Fruit fly (Drosophila melanogaster) whole organism, embryonic: ENCODE measurements around the gene CSN6.

Experiments
- Bdp1 ChIP-seq: fragments of 200-800 bp; sonication (Bioruptor generic); optimal IDR thresholded peaks from 3 replicates; lab custom pipeline; 2016; ENCODE audit warnings: missing biosample characterization, missing genetic modification characterization
- C15 ChIP-seq: fragments of 200-800 bp; sonication (Bioruptor generic); IDR thresholded peaks from 3 replicates; pipeline ENCODE4 v1.3.6; 2022; ENCODE audit warnings: missing biosample characterization, missing genetic modification characterization
- CG10274 ChIP-seq: fragments of 200-800 bp; sonication (Bioruptor generic); optimal IDR thresholded peaks from 3 replicates; lab custom pipeline; 2017; ENCODE audit warnings: missing biosample characterization, mild to moderate bottlenecking, missing genetic modification characterization
- CG10979 ChIP-seq: fragments of 200-800 bp; sonication (Bioruptor generic); optimal IDR thresholded peaks from 2 replicates; lab custom pipeline; 2018; ENCODE audit warnings: missing biosample characterization, mild to moderate bottlenecking, missing genetic modification characterization, moderate library complexity
- CG11696 ChIP-seq: fragments of 200-800 bp; sonication (Bioruptor generic); IDR thresholded peaks from 2 replicates; pipeline ENCODE4 v1.3.6; 2022; ENCODE audit warnings: missing biosample characterization, missing genetic modification characterization
- CG12071 ChIP-seq: fragments of 200-800 bp; sonication (Bioruptor generic); optimal IDR thresholded peaks from 3 replicates; lab custom pipeline; 2018; ENCODE audit warnings: missing biosample characterization, mild to moderate bottlenecking, missing genetic modification characterization
- CG12391 ChIP-seq: fragments of 200-800 bp; sonication (Bioruptor generic); optimal IDR thresholded peaks from 3 replicates; lab custom pipeline; 2018; ENCODE audit warnings: missing biosample characterization, mild to moderate bottlenecking, missing genetic modification characterization, moderate library complexity
- CG12659 ChIP-seq: fragments of 200-800 bp; sonication (Bioruptor generic); optimal IDR thresholded peaks from 3 replicates; lab custom pipeline; 2017; ENCODE audit warnings: mild to moderate bottlenecking, missing biosample characterization, missing genetic modification reagents, missing genetic modification characterization
- CG12769 ChIP-seq: fragments of 200-800 bp; sonication (Bioruptor generic); optimal IDR thresholded peaks from 2 replicates; lab custom pipeline; 2019; ENCODE audit warnings: missing biosample characterization, mild to moderate bottlenecking, missing genetic modification characterization, moderate library complexity
- CG12942 ChIP-seq: fragments of 200-800 bp; sonication (Bioruptor generic); optimal IDR thresholded peaks from 3 replicates; lab custom pipeline; 2016; ENCODE audit warnings: missing biosample characterization, missing genetic modification characterization
- CG14710 ChIP-seq: fragments of 200-800 bp; sonication (Bioruptor generic); optimal IDR thresholded peaks from 3 replicates; lab custom pipeline; 2019; ENCODE audit warnings: missing biosample characterization, mild to moderate bottlenecking, missing genetic modification characterization, moderate library complexity
- CG17361 ChIP-seq: fragments of 200-800 bp; sonication (Bioruptor generic); IDR thresholded peaks from 3 replicates; pipeline ENCODE4 v1.3.6; 2022; ENCODE audit warnings: missing biosample characterization, missing genetic modification characterization
- CG17612 ChIP-seq: fragments of 200-800 bp; sonication (Bioruptor generic); IDR thresholded peaks from 2 replicates; pipeline ENCODE4 v1.3.6; 2022; ENCODE audit warnings: missing biosample characterization, missing genetic modification characterization
- CG1792 ChIP-seq: fragments of 200-800 bp; sonication (Bioruptor generic); optimal IDR thresholded peaks from 2 replicates; lab custom pipeline; 2016; ENCODE audit warnings: missing biosample characterization, missing genetic modification characterization
- CG1832 ChIP-seq: fragments of 200-800 bp; sonication (Bioruptor generic); optimal IDR thresholded peaks from 2 replicates; lab custom pipeline; 2017; ENCODE audit warnings: missing biosample characterization, mild to moderate bottlenecking, missing genetic modification characterization, inconsistent platforms
- CG2875 ChIP-seq: fragments of 200-800 bp; sonication (Bioruptor generic); optimal IDR thresholded peaks from 2 replicates; lab custom pipeline; 2017; ENCODE audit warnings: missing biosample characterization, mild to moderate bottlenecking, missing genetic modification characterization, missing genetic modification reagents
- CG31224 ChIP-seq: fragments of 200-800 bp; sonication (Bioruptor generic); IDR thresholded peaks from 2 replicates; pipeline ENCODE4 v1.3.6; 2022; ENCODE audit warnings: missing biosample characterization, missing genetic modification characterization
- CG32532 ChIP-seq: fragments of 200-800 bp; sonication (Bioruptor generic); IDR thresholded peaks from 2 replicates; pipeline ENCODE4 v1.3.6; 2022; ENCODE audit warnings: missing biosample characterization, missing genetic modification characterization
- CG5245 ChIP-seq: fragments of 200-800 bp; sonication (Bioruptor generic); optimal IDR thresholded peaks from 3 replicates; lab custom pipeline; 2016; ENCODE audit warnings: missing biosample characterization, missing genetic modification characterization
- CG6654 ChIP-seq: fragments of 200-800 bp; sonication (Bioruptor generic); optimal IDR thresholded peaks from 2 replicates; lab custom pipeline; 2017; ENCODE audit warnings: missing biosample characterization, mild to moderate bottlenecking, missing genetic modification characterization
- D19A ChIP-seq: fragments of 200-800 bp; optimal IDR thresholded peaks from 3 replicates; lab custom pipeline; 2019; ENCODE audit warnings: missing biosample characterization, mild to moderate bottlenecking, missing genetic modification characterization, moderate library complexity
- D19B ChIP-seq: fragments of 200-800 bp; sonication (Bioruptor generic); optimal IDR thresholded peaks from 2 replicates; lab custom pipeline; 2017; ENCODE audit warnings: missing biosample characterization, mild to moderate bottlenecking, missing genetic modification characterization
- Dfd ChIP-seq, 2 experiments: fragments of >200 bp; optimal IDR thresholded peaks; 2 replicates each; lab custom pipeline; 2017; ENCODE audit warnings: missing biosample characterization in 2 of 2, missing genetic modification characterization in 2 of 2
- H2.0 ChIP-seq: fragments of 200-800 bp; sonication (Bioruptor generic); IDR thresholded peaks from 2 replicates; pipeline ENCODE4 v1.3.6; 2022; ENCODE audit warnings: missing biosample characterization, missing genetic modification characterization
- Lhr ChIP-seq: fragments of 200-800 bp; sonication (Bioruptor generic); optimal IDR thresholded peaks from 3 replicates; lab custom pipeline; 2017; ENCODE audit warnings: mild to moderate bottlenecking, missing biosample characterization, missing genetic modification reagents, missing genetic modification characterization
- Lpt ChIP-seq: fragments of >200 bp; optimal IDR thresholded peaks from 2 replicates; lab custom pipeline; 2018; ENCODE audit warnings: missing biosample characterization, missing genetic modification characterization
- Med ChIP-seq: fragments of 200-800 bp; sonication (Bioruptor generic); peaks from one replicate; lab custom pipeline; 2016; ENCODE audit warnings: missing biosample characterization, missing genetic modification characterization, mild to moderate bottlenecking, inconsistent platforms, moderate library complexity
- Meics ChIP-seq: fragments of 200-800 bp; sonication (Bioruptor generic); optimal IDR thresholded peaks from 2 replicates; lab custom pipeline; 2017; ENCODE audit warnings: missing biosample characterization, mild to moderate bottlenecking, missing genetic modification characterization
- Pdp1 ChIP-seq, 2 experiments: fragments of 200-800 bp; sonication (Bioruptor generic); optimal IDR thresholded peaks; 3 replicates each; lab custom pipeline; 2016; ENCODE audit warnings: missing biosample characterization in 2 of 2, missing genetic modification characterization in 2 of 2, mild to moderate bottlenecking in 1 of 2, moderate library complexity in 1 of 2
- Rx ChIP-seq: fragments of 200-800 bp; sonication (Bioruptor generic); IDR thresholded peaks from 2 replicates; pipeline ENCODE4 v1.3.6; 2022; ENCODE audit warnings: missing biosample characterization, missing genetic modification characterization
- Sry-δ ChIP-seq: fragments of 200-800 bp; sonication (Bioruptor generic); optimal IDR thresholded peaks from 2 replicates; lab custom pipeline; 2016; ENCODE audit warnings: missing biosample characterization, missing genetic modification characterization
- Taf1 ChIP-seq: fragments of 200-800 bp; sonication (Bioruptor generic); IDR thresholded peaks from 2 replicates; pipeline ENCODE4 v1.3.6; 2022; ENCODE audit warnings: missing biosample characterization, missing genetic modification characterization
- Tbp ChIP-seq: fragments of >200 bp; optimal IDR thresholded peaks from 2 replicates; lab custom pipeline; 2018; ENCODE audit warnings: missing biosample characterization, missing genetic modification characterization
- Usf ChIP-seq: fragments of 200-800 bp; sonication (Bioruptor generic); optimal IDR thresholded peaks from 2 replicates; lab custom pipeline; 2017; ENCODE audit warnings: missing genotype, missing biosample characterization, missing genetic modification characterization
- Xbp1 ChIP-seq: fragments of 200-800 bp; sonication (Bioruptor generic); optimal IDR thresholded peaks from 3 replicates; lab custom pipeline; 2016; ENCODE audit warnings: missing biosample characterization, mild to moderate bottlenecking, missing genetic modification characterization
- chm ChIP-seq: fragments of 200-800 bp; sonication (Bioruptor generic); IDR thresholded peaks from 2 replicates; pipeline ENCODE4 v1.3.6; 2022; ENCODE audit warnings: missing biosample characterization, missing genetic modification characterization
- ci ChIP-seq: fragments of 200-800 bp; sonication (Bioruptor generic); IDR thresholded peaks from 3 replicates; pipeline ENCODE4 v1.3.6; 2022; ENCODE audit warnings: missing biosample characterization, missing genetic modification characterization
- crol ChIP-seq: fragments of 200-800 bp; sonication (Bioruptor generic); IDR thresholded peaks from 2 replicates; pipeline ENCODE4 v1.3.6; 2022; ENCODE audit warnings: missing biosample characterization, missing genetic modification characterization
- dm ChIP-seq: fragments of 200-800 bp; sonication (Bioruptor generic); optimal IDR thresholded peaks from 3 replicates; lab custom pipeline; 2016; ENCODE audit warnings: missing biosample characterization, missing genetic modification characterization
- gce ChIP-seq: fragments of 200-800 bp; sonication (Bioruptor generic); IDR thresholded peaks from 3 replicates; pipeline ENCODE4 v1.3.6; 2022; ENCODE audit warnings: missing biosample characterization, missing genetic modification characterization
- gt ChIP-seq: fragments of 200-800 bp; sonication (Bioruptor generic); IDR thresholded peaks from 2 replicates; pipeline ENCODE4 v1.3.6; 2022; ENCODE audit warnings: missing biosample characterization, missing genetic modification characterization
- hth ChIP-seq: fragments of >200 bp; optimal IDR thresholded peaks from 2 replicates; lab custom pipeline; 2017; ENCODE audit warnings: inconsistent platforms
- maf-S ChIP-seq: fragments of 200-800 bp; sonication (Bioruptor generic); optimal IDR thresholded peaks from 2 replicates; lab custom pipeline; 2016; ENCODE audit warnings: missing biosample characterization, missing genetic modification characterization
- otp ChIP-seq: fragments of 200-800 bp; sonication (Bioruptor generic); IDR thresholded peaks from 3 replicates; pipeline ENCODE4, ENCODE4 v1.3.6; 2022; ENCODE audit warnings: missing biosample characterization, missing genetic modification characterization
- phol ChIP-seq: fragments of 200-800 bp; sonication (Bioruptor generic); optimal IDR thresholded peaks from 3 replicates; lab custom pipeline; 2018; ENCODE audit warnings: missing biosample characterization, mild to moderate bottlenecking, missing genetic modification characterization, moderate library complexity
- psq ChIP-seq: fragments of 200-800 bp; sonication (Bioruptor generic); optimal IDR thresholded peaks from 2 replicates; lab custom pipeline; 2017; ENCODE audit warnings: missing biosample characterization, missing genetic modification characterization
- ranshi ChIP-seq: fragments of 200-800 bp; sonication (Bioruptor generic); IDR thresholded peaks from 2 replicates; pipeline ENCODE4 v1.3.6; 2022; ENCODE audit warnings: missing biosample characterization, missing genetic modification characterization
- trem ChIP-seq: fragments of 200-800 bp; optimal IDR thresholded peaks from 3 replicates; lab custom pipeline; 2019; ENCODE audit warnings: missing biosample characterization, mild to moderate bottlenecking, missing genetic modification characterization, moderate library complexity
- twi ChIP-seq: fragments of 200-800 bp; optimal IDR thresholded peaks from 2 replicates; lab custom pipeline; 2019; ENCODE audit warnings: missing biosample characterization, mild to moderate bottlenecking, missing genetic modification characterization, moderate library complexity
- vfl ChIP-seq: fragments of 200-800 bp; sonication (Bioruptor generic); optimal IDR thresholded peaks from 2 replicates; lab custom pipeline; 2016; ENCODE audit warnings: missing biosample characterization, missing genetic modification characterization
- zen2 ChIP-seq: fragments of 200-800 bp; sonication (Bioruptor generic); IDR thresholded peaks from 3 replicates; pipeline ENCODE4 v1.3.6; 2022; ENCODE audit warnings: missing biosample characterization, missing genetic modification characterization; ENCODE audit not compliant: partially characterized antibody

Gene CSN6

DNA sequence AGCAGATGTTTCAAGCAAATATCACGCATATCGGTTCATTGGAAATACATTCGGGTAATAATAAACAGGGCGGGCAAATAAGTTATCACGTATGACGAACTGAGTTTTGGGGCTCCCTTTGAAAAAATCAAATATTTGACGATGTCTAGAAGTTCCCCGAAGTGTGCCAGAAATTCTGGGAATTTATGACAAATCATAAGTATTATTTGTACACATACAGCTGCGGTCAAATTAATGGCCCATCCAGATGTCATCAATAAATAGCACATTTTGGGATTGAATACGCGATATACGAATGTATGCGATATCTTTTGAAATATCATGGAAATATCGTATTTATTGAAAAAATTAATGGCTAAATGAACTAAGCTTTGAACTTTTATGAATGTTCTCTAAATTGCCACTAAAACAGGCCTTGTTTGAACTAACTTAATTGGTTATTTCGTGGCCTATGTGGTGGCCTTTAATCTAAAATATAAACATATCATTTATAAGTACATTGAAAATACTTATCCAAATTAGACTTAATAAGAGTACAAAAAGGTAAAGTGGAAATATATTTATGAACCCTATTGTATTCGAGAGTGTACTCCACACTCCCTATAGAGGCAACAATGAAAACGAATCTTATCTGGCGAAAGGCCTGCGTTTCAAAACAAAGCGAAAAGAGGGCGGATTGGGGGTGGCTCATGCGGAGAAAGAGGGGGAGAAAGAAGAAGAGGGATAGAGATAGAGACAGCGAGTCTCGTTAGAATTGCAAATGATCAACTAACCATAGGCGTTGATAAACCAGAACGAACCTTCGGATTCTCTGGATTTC lies 45.2 kb downstream of the CSN6 start (continued):
- no peak for TF ChIP-seq dm (GFP tag; lab: Kevin White, UChicago)
- no peak for TF ChIP-seq Bdp1 (GFP tag; lab: Kevin White, UChicago)
- no peak for TF ChIP-seq Sry-δ (GFP tag; lab: Kevin White, UChicago)
- no peak for TF ChIP-seq Lhr (GFP tag; lab: Kevin White, UChicago)
- no peak for TF ChIP-seq CG6654 (GFP tag; lab: Kevin White, UChicago)
- peak; percentile 62 for TF ChIP-seq Med (GFP tag; lab: Kevin White, UChicago)
- peak; percentile 60 for TF ChIP-seq D19A
- peak; percentile 4 for TF ChIP-seq twi (tag; lab: Kevin White, UChicago)
- TF ChIP-seq CG2875 (GFP tag; lab: Kevin White, UChicago): peak; percentile 64
- peak; percentile 73; the same call in 2 of the 3 replicates for TF ChIP-seq CG17361 (GFP tag; lab: Robert Waterston, UW)
- TF ChIP-seq CG12391: peak; percentile 59
- TF ChIP-seq CG17612 (GFP tag; lab: Robert Waterston, UW): no peak
- TF ChIP-seq zen2 (GFP tag; lab: Robert Waterston, UW): no peak
- no peak for TF ChIP-seq CG1792 (GFP tag; lab: Kevin White, UChicago)
- no peak for TF ChIP-seq CG12942 (GFP tag; lab: Kevin White, UChicago)
- TF ChIP-seq Meics: peak; percentile 52
- TF ChIP-seq Pdp1 (GFP tag; optimal IDR thresholded peaks at IDR 0.05; lab: Kevin White, UChicago): no peak
- no peak for TF ChIP-seq CG31224 (GFP tag; lab: Robert Waterston, UW)
- no peak for TF ChIP-seq CG5245 (GFP tag; lab: Kevin White, UChicago)
- peak; percentile 26 for TF ChIP-seq Xbp1
- TF ChIP-seq CG1832: no peak
- no peak for TF ChIP-seq psq
- TF ChIP-seq hth (lab: Kevin White, UChicago): no peak
- no peak for TF ChIP-seq ranshi (GFP tag; lab: Robert Waterston, UW)
- no peak for TF ChIP-seq C15
- TF ChIP-seq CG32532 (GFP tag; lab: Robert Waterston, UW): no peak
- no peak for TF ChIP-seq chm
- TF ChIP-seq H2.0 (GFP tag; lab: Robert Waterston, UW): no peak
- TF ChIP-seq otp (GFP tag; lab: Robert Waterston, UW): 0 out of 3 replicates have a peak, but pooled peaks have one; percentile 16
- TF ChIP-seq Taf1 (GFP tag; lab: Robert Waterston, UW): no peak
- TF ChIP-seq CG12769 (tag; lab: Kevin White, UChicago): peak; percentile 15
- peak; percentile 60 for TF ChIP-seq phol (tag; lab: Kevin White, UChicago)
- TF ChIP-seq CG10274: no peak
- peak; percentile 63 for TF ChIP-seq CG14710 (tag; lab: Kevin White, UChicago)
- no peak for TF ChIP-seq D19B (GFP tag; lab: Kevin White, UChicago)
- no peak for TF ChIP-seq CG12071 (GFP tag; lab: Kevin White, UChicago)
- TF ChIP-seq Usf (GFP tag; lab: Kevin White, UChicago): peak; percentile 14
- TF ChIP-seq Rx (GFP tag; lab: Robert Waterston, UW): no peak
- TF ChIP-seq CG10979 (tag; lab: Kevin White, UChicago): peak; percentile 74
- TF ChIP-seq crol (GFP tag; lab: Robert Waterston, UW): peak; percentile 70
- TF ChIP-seq vfl (GFP tag; lab: Kevin White, UChicago): no peak
- no peak for TF ChIP-seq gt (GFP tag; lab: Robert Waterston, UW)
- TF ChIP-seq ci (GFP tag; lab: Robert Waterston, UW): no peak
- no peak for TF ChIP-seq Dfd (GFP tag; optimal IDR thresholded peaks at IDR 0.05; lab: Kevin White, UChicago)
- TF ChIP-seq Lpt: no peak
- peak; percentile 37 for TF ChIP-seq CG12659 (GFP tag; lab: Kevin White, UChicago)
- TF ChIP-seq gce: no peak
- TF ChIP-seq Tbp (GFP tag; lab: Kevin White, UChicago): no peak
- TF ChIP-seq maf-S: no peak
- TF ChIP-seq trem (tag; lab: Kevin White, UChicago): peak; percentile 25
- TF ChIP-seq CG11696 (GFP tag; lab: Robert Waterston, UW): peak; percentile 70
